Worm (Caenorhabditis elegans): Measurements from ENCODE around the gene srv-9.

ce11 chrV:13462974-13463373 lies 40.0 kb upstream of the srv-9 start, which contains the start of gene frm-10:
- TF ChIP-seq ama-1 (optimal IDR thresholded peaks at IDR 0.05): no peak
- no peak for TF ChIP-seq ztf-4 (tag; optimal IDR thresholded peaks at IDR 0.05)
- TF ChIP-seq unc-39 (tag; optimal IDR thresholded peaks at IDR 0.05): no peak
- no peak for TF ChIP-seq ztf-11 (tag; optimal IDR thresholded peaks at IDR 0.05)
- TF ChIP-seq fkh-10 (GFP tag; optimal IDR thresholded peaks at IDR 0.05): no peak
- TF ChIP-seq R02D3.7 (tag; optimal IDR thresholded peaks at IDR 0.05): no peak
- peak; percentile 90 for TF ChIP-seq hmg-11 (tag; optimal IDR thresholded peaks at IDR 0.05)
- TF ChIP-seq lin-15B (tag; optimal IDR thresholded peaks at IDR 0.05): peak; percentile 53
- TF ChIP-seq egl-27 (tag; optimal IDR thresholded peaks at IDR 0.05): no peak
- peak; percentile 36 for TF ChIP-seq nhr-25 (tag; optimal IDR thresholded peaks at IDR 0.05)
- no peak for TF ChIP-seq nhr-237 (tag; optimal IDR thresholded peaks at IDR 0.05)
